Worm (Caenorhabditis elegans) whole organism, L2 larva: ENCODE measurements around the gene Y22D7AL.9.
A peak's percentile ranks its signal among the peaks of the same experiment; 100 is the strongest.

Experiments
- C34F6.9 ChIP-seq: fragments of 150-350 bp; optimal IDR thresholded peaks from 2 replicates; lab custom pipeline; 2014; ENCODE audit warnings: missing biosample characterization, missing genetic modification characterization
- F13H6.1 ChIP-seq: sonication (generic microtip); optimal IDR thresholded peaks from 2 replicates; lab custom pipeline; 2016; ENCODE audit warnings: missing genetic modification characterization, missing compliant biosample characterization
- R02D3.7 ChIP-seq: fragments of 150-350 bp; optimal IDR thresholded peaks from 2 replicates; lab custom pipeline; 2014; ENCODE audit warnings: missing biosample characterization, missing genetic modification characterization
- Y55F3AM.14 ChIP-seq: fragments of 200-800 bp; sonication (Bioruptor generic); optimal IDR thresholded peaks from 2 replicates; lab custom pipeline; 2018; ENCODE audit warnings: mild to moderate bottlenecking, missing genetic modification characterization, missing compliant biosample characterization
- ZK546.5 ChIP-seq: sonication (generic microtip); optimal IDR thresholded peaks from 2 replicates; lab custom pipeline; 2017; ENCODE audit warnings: missing biosample characterization, missing genetic modification characterization
- alr-1 ChIP-seq: fragments of 150-350 bp; optimal IDR thresholded peaks from 2 replicates; lab custom pipeline; 2014; ENCODE audit warnings: missing biosample characterization, missing genetic modification characterization
- aly-2 ChIP-seq: fragments of 150-350 bp; optimal IDR thresholded peaks from 2 replicates; lab custom pipeline; 2014; ENCODE audit warnings: missing biosample characterization, missing genetic modification characterization
- ama-1 ChIP-seq: fragments of 150-350 bp; optimal IDR thresholded peaks from 2 replicates; lab custom pipeline; 2018; ENCODE audit warnings: inconsistent platforms
- ceh-16 ChIP-seq: fragments of 150-350 bp; optimal IDR thresholded peaks from 2 replicates; lab custom pipeline; 2014; ENCODE audit warnings: missing biosample characterization, missing genetic modification characterization
- ceh-82 ChIP-seq: fragments of 150-350 bp; optimal IDR thresholded peaks from 2 replicates; lab custom pipeline; 2014; ENCODE audit warnings: missing biosample characterization, missing genetic modification characterization
- crh-2 ChIP-seq: sonication (generic microtip); optimal IDR thresholded peaks from 2 replicates; lab custom pipeline; 2017; ENCODE audit warnings: missing biosample characterization, missing genetic modification characterization
- dmd-4 ChIP-seq: sonication (generic microtip); optimal IDR thresholded peaks from 2 replicates; lab custom pipeline; 2017; ENCODE audit warnings: missing biosample characterization, missing genetic modification characterization
- egl-27 ChIP-seq: sonication (generic microtip); optimal IDR thresholded peaks from 3 replicates; lab custom pipeline; 2017; ENCODE audit warnings: missing biosample characterization, missing genetic modification reagents, missing genetic modification characterization
- elt-3 ChIP-seq: sonication (generic microtip); optimal IDR thresholded peaks from 2 replicates; lab custom pipeline; 2017; ENCODE audit warnings: missing biosample characterization, missing genetic modification characterization
- fos-1 ChIP-seq: fragments of 150-350 bp; optimal IDR thresholded peaks from 2 replicates; lab custom pipeline; 2014; ENCODE audit warnings: missing biosample characterization, missing genetic modification characterization
- gmeb-1 ChIP-seq: fragments of 150-350 bp; optimal IDR thresholded peaks from 2 replicates; lab custom pipeline; 2014; ENCODE audit warnings: missing biosample characterization, missing genetic modification characterization
- lin-13 ChIP-seq: fragments of 150-350 bp; optimal IDR thresholded peaks from 2 replicates; lab custom pipeline; 2014; ENCODE audit warnings: missing biosample characterization, missing genetic modification reagents, missing genetic modification characterization
- lin-39 ChIP-seq: fragments of 150-350 bp; optimal IDR thresholded peaks from 2 replicates; lab custom pipeline; 2014; ENCODE audit warnings: missing biosample characterization, missing genetic modification reagents, missing genetic modification characterization
- lsy-2 ChIP-seq, 2 experiments: fragments of 150-350 bp in 1 of 2; sonication (generic microtip) in 1 of 2; optimal IDR thresholded peaks; 2 replicates each; lab custom pipeline; 2014 to 2017; ENCODE audit warnings: missing biosample characterization in 2 of 2, missing genetic modification characterization in 2 of 2
- mab-5 ChIP-seq: fragments of 150-350 bp; optimal IDR thresholded peaks from 2 replicates; lab custom pipeline; 2014; ENCODE audit warnings: missing biosample characterization, missing genetic modification characterization
- mbf-1 ChIP-seq: sonication (generic microtip); optimal IDR thresholded peaks from 2 replicates; lab custom pipeline; 2017; ENCODE audit warnings: missing biosample characterization, missing genetic modification characterization
- nhr-10 ChIP-seq: sonication (generic microtip); optimal IDR thresholded peaks from 2 replicates; lab custom pipeline; 2017; ENCODE audit warnings: missing biosample characterization, missing genetic modification characterization
- nhr-11 ChIP-seq: fragments of 150-350 bp; optimal IDR thresholded peaks from 2 replicates; lab custom pipeline; 2014; ENCODE audit warnings: missing biosample characterization, missing genetic modification characterization
- nhr-12 ChIP-seq: fragments of 150-350 bp; optimal IDR thresholded peaks from 2 replicates; lab custom pipeline; 2014; ENCODE audit warnings: missing biosample characterization, missing genetic modification characterization
- nhr-129 ChIP-seq: fragments of 150-350 bp; optimal IDR thresholded peaks from 2 replicates; lab custom pipeline; 2014; ENCODE audit warnings: missing biosample characterization, missing genetic modification characterization
- nhr-21 ChIP-seq: fragments of 150-350 bp; optimal IDR thresholded peaks from 2 replicates; lab custom pipeline; 2014; ENCODE audit warnings: missing biosample characterization, missing genetic modification characterization
- nhr-23 ChIP-seq: fragments of 150-350 bp; optimal IDR thresholded peaks from 2 replicates; lab custom pipeline; 2014; ENCODE audit warnings: missing biosample characterization, missing genetic modification reagents, missing genetic modification characterization
- nhr-25 ChIP-seq: fragments of 150-350 bp; sonication (generic microtip); optimal IDR thresholded peaks from 3 replicates; lab custom pipeline; 2014; ENCODE audit warnings: missing biosample characterization, missing genetic modification characterization
- nhr-6 ChIP-seq: fragments of 150-350 bp; optimal IDR thresholded peaks from 2 replicates; lab custom pipeline; 2014; ENCODE audit warnings: missing biosample characterization, missing genetic modification characterization
- sem-4 ChIP-seq: fragments of 150-350 bp; optimal IDR thresholded peaks from 2 replicates; lab custom pipeline; 2014; ENCODE audit warnings: missing biosample characterization, missing genetic modification reagents, missing genetic modification characterization
- skn-1 ChIP-seq: sonication (generic microtip); optimal IDR thresholded peaks from 2 replicates; lab custom pipeline; 2017; ENCODE audit warnings: missing biosample characterization, missing genetic modification characterization
- sma-3 ChIP-seq: sonication (generic microtip); optimal IDR thresholded peaks from 2 replicates; lab custom pipeline; 2016; ENCODE audit warnings: missing genetic modification reagents, missing genetic modification characterization, missing compliant biosample characterization
- sma-9 ChIP-seq, 2 experiments: fragments of 150-350 bp in 1 of 2; sonication (generic microtip) in 1 of 2; optimal IDR thresholded peaks; 2 replicates each; lab custom pipeline; 2014 to 2016; ENCODE audit warnings: missing genetic modification characterization in 2 of 2, mild to moderate bottlenecking in 1 of 2, missing biosample characterization in 1 of 2, missing compliant biosample characterization in 1 of 2, missing genetic modification reagents in 1 of 2, moderate library complexity in 1 of 2
- snpc-4 ChIP-seq: fragments of 150-350 bp; optimal IDR thresholded peaks from 2 replicates; lab custom pipeline; 2014; ENCODE audit warnings: missing biosample characterization, missing genetic modification characterization
- unc-39 ChIP-seq: fragments of 150-350 bp; optimal IDR thresholded peaks from 2 replicates; lab custom pipeline; 2014; ENCODE audit warnings: missing biosample characterization, missing genetic modification characterization
- unc-62 ChIP-seq: fragments of 150-350 bp; optimal IDR thresholded peaks from 2 replicates; lab custom pipeline; 2014; ENCODE audit warnings: missing biosample characterization, missing genetic modification reagents, missing genetic modification characterization
- zag-1 ChIP-seq: fragments of 150-350 bp; optimal IDR thresholded peaks from 2 replicates; lab custom pipeline; 2014; ENCODE audit warnings: missing biosample characterization, missing genetic modification characterization
- ztf-1 ChIP-seq: fragments of 200-800 bp; sonication (Bioruptor generic); conservative IDR thresholded peaks from 2 replicates; pipeline ENCODE4 v1.3.6; 2022; ENCODE audit warnings: missing genetic modification characterization, missing compliant biosample characterization
- ztf-11 ChIP-seq: sonication (generic microtip); optimal IDR thresholded peaks from 2 replicates; lab custom pipeline; 2017; ENCODE audit warnings: missing biosample characterization, missing genetic modification characterization
- ztf-4 ChIP-seq: fragments of 150-350 bp; optimal IDR thresholded peaks from 2 replicates; lab custom pipeline; 2014; ENCODE audit warnings: missing biosample characterization, missing genetic modification characterization

Gene Y22D7AL.9

DNA sequence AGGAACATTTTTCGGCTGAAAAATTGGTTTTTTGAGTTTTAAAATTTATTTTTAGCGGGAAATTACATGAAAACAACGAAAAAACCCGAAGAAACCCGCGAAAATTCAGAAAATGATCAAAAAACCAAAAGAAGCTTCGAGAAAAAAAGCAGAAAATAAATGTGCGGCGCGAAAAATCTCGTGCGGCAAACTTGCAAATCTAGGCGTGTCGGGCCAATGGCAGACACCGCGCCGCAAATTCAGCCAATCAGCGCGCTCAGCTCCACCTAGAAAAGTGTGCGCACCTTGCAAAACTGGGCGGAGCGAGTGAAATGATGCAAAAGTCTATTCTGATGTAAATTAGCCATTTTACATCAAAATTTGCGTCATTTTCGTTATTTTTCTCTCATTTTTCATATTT lies 5.1 kb upstream of the Y22D7AL.9 start, which contains the start of gene Y22D7AL.10 (continued):
- TF ChIP-seq nhr-10 (tag; lab: Kevin White, UChicago) (peak; percentile 92), alr-1 (no peak), gmeb-1 (tag; lab: Kevin White, UChicago) (peak; percentile 96), unc-39 (tag; lab: Kevin White, UChicago) (no peak), ZK546.5 (peak; percentile 82)

ce11 chrIII:1618312-1618711 lies 4.5 kb upstream of the Y22D7AL.9 start:
- TF ChIP-seq dmd-4 (tag; lab: Kevin White, UChicago) (no peak), nhr-11 (no peak), crh-2 (tag; lab: Kevin White, UChicago) (no peak), F13H6.1 (no peak), sem-4 (no peak), ceh-16 (tag; lab: Kevin White, UChicago) (no peak), unc-39 (tag; lab: Kevin White, UChicago) (no peak), ztf-1 (GFP tag; lab: Robert Waterston, UW) (no peak), mab-5 (no peak), ztf-4 (no peak), ZK546.5 (no peak), ama-1 (no peak)

DNA sequence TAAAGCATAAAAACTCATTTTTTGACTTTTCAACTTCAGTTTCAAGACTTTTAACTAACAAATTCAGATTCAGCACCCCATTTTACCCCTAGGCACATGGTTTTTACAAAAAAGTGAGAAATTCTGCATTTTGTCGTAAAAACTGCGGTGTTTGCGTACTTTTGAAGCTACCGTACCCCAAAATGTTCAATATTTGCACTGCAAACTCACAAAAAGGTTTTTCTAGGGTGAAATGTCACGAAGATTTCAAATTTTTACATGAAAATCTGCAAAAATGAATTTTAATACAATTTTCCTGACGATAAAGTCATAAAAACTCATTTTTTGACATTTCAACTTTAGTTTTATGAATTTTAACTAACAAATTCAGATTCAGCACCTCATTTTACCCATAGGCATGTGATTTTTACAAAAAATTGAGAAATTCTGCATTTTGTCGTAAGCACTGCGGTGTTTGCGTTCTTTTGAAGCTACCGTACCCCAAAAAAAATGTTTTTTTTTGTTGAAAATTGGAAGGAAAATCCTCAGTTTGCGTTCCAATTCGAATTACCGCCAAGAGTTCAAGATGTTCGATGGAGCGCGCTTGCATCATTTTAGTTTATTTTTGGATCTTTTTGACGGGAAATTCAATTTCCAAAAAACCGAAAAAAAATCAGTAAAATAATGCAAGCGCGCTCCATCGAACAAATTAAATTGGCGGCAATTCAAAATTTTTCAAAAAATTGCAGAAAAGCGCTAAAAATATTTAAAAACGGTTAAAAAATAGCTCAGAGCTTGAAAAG lies 2.6 kb upstream of the Y22D7AL.9 start:
- TF ChIP-seq skn-1 (tag; lab: Kevin White, UChicago) (no peak), ceh-82 (tag; lab: Kevin White, UChicago) (no peak), nhr-12 (tag; lab: Kevin White, UChicago) (no peak), R02D3.7 (tag; lab: Kevin White, UChicago) (no peak), nhr-6 (tag; lab: Kevin White, UChicago) (no peak), nhr-11 (no peak), fos-1 (tag; lab: Kevin White, UChicago) (no peak), sma-3 (GFP tag; lab: Kevin White, UChicago) (peak; percentile 26), ztf-4 (peak; percentile 82), nhr-10 (tag; lab: Kevin White, UChicago) (no peak), unc-62 (no peak), elt-3 (tag; lab: Kevin White, UChicago) (no peak), ama-1 (peak; percentile 84), C34F6.9 (tag; lab: Kevin White, UChicago) (peak; percentile 18), snpc-4 (tag; lab: Kevin White, UChicago) (no peak), sma-9 (GFP tag; optimal IDR thresholded peaks at IDR 0.05; lab: Kevin White, UChicago) (no peak), sma-9 (tag; optimal IDR thresholded peaks at IDR 0.05; lab: Kevin White, UChicago) (no peak), ztf-11 (no peak), nhr-23 (no peak), zag-1 (tag; lab: Kevin White, UChicago) (no peak), crh-2 (tag; lab: Kevin White, UChicago) (no peak), ztf-1 (GFP tag; lab: Robert Waterston, UW) (no peak), mab-5 (no peak), aly-2 (tag; lab: Kevin White, UChicago) (no peak), mbf-1 (tag; lab: Kevin White, UChicago) (no peak), nhr-21 (tag; lab: Kevin White, UChicago) (no peak), lin-13 (GFP tag; lab: Kevin White, UChicago) (peak; percentile 77), Y55F3AM.14 (GFP tag; lab: Kevin White, UChicago) (peak; percentile 49), unc-39 (tag; lab: Kevin White, UChicago) (no peak), egl-27 (tag; lab: Kevin White, UChicago) (no peak), lsy-2 (tag; optimal IDR thresholded peaks at IDR 0.05; lab: Kevin White, UChicago) (peak; percentile 52 to 86), nhr-129 (tag; lab: Kevin White, UChicago) (no peak), ZK546.5 (no peak), F13H6.1 (peak; percentile 20), ceh-16 (tag; lab: Kevin White, UChicago) (no peak), alr-1 (no peak), gmeb-1 (tag; lab: Kevin White, UChicago) (peak; percentile 47), lin-39 (tag; lab: Kevin White, UChicago) (no peak), nhr-25 (peak; percentile 45)
- TF ChIP-seq, all 48 proteins: peak for 10
